Worm (Caenorhabditis elegans): ENCODE measurements around the gene Y75B8A.19.

Y75B8A.19 gene

ce11 chrIII:12231539-12231938 is 5.1 kb downstream of the Y75B8A.19 start:
- TF ChIP-seq alr-1 (tag; optimal IDR thresholded peaks at IDR 0.05), result no peak

- TF ChIP-seq nhr-23 (tag; optimal IDR thresholded peaks at IDR 0.05) (no peak), nhr-237 (tag; optimal IDR thresholded peaks at IDR 0.05) (no peak), lin-11 (tag; optimal IDR thresholded peaks at IDR 0.05) (no peak), nhr-77 (tag; optimal IDR thresholded peaks at IDR 0.05) (no peak)
Observed at ce11 chrIII:12233493-12233892, 7.1 kb downstream of the Y75B8A.19 start.

ce11 chrIII:12235359-12235758 is 8.9 kb downstream of the Y75B8A.19 start:
- TF ChIP-seq lin-39 (tag; optimal IDR thresholded peaks at IDR 0.05) (no peak), nhr-237 (tag; optimal IDR thresholded peaks at IDR 0.05) (no peak), dmd-4 (tag; optimal IDR thresholded peaks at IDR 0.05) (no peak), peb-1 (tag; optimal IDR thresholded peaks at IDR 0.05) (no peak), unc-55 (GFP tag; optimal IDR thresholded peaks at IDR 0.05) (no peak), F13H6.1 (tag; optimal IDR thresholded peaks at IDR 0.05) (no peak), nhr-77 (tag; optimal IDR thresholded peaks at IDR 0.05) (no peak), fos-1 (tag; optimal IDR thresholded peaks at IDR 0.05) (no peak), unc-39 (tag; optimal IDR thresholded peaks at IDR 0.05) (no peak), nhr-11 (tag; optimal IDR thresholded peaks at IDR 0.05) (no peak), sma-3 (GFP tag; optimal IDR thresholded peaks at IDR 0.05) (no peak), elt-3 (tag; optimal IDR thresholded peaks at IDR 0.05) (no peak), nhr-129 (tag; optimal IDR thresholded peaks at IDR 0.05) (no peak), egl-27 (tag; optimal IDR thresholded peaks at IDR 0.05) (no peak), sem-4 (tag; optimal IDR thresholded peaks at IDR 0.05) (no peak), sma-9 (GFP tag; optimal IDR thresholded peaks at IDR 0.05) (no peak), sma-9 (tag; optimal IDR thresholded peaks at IDR 0.05) (no peak), zag-1 (tag; optimal IDR thresholded peaks at IDR 0.05) (no peak), ama-1 (optimal IDR thresholded peaks at IDR 0.05) (no peak)

ce11 chrIII:12235914-12236313 is 9.5 kb downstream of the Y75B8A.19 start, which contains the start of the genes grl-15 and fbxa-89:
grl-15 (minus strand) TSS chrIII:12236014.
fbxa-89 (plus strand) TSS chrIII:12236184.
- no peak for TF ChIP-seq nhr-10 (tag; optimal IDR thresholded peaks at IDR 0.05)
- no peak for TF ChIP-seq ama-1 (optimal IDR thresholded peaks at IDR 0.05)
- no peak for TF ChIP-seq egl-27 (tag; optimal IDR thresholded peaks at IDR 0.05)
- no peak for TF ChIP-seq lin-11 (tag; optimal IDR thresholded peaks at IDR 0.05)
- TF ChIP-seq mab-5 (tag; optimal IDR thresholded peaks at IDR 0.05), result no peak
- no peak for TF ChIP-seq snpc-4 (tag; optimal IDR thresholded peaks at IDR 0.05)
- no peak for TF ChIP-seq sma-3 (GFP tag; optimal IDR thresholded peaks at IDR 0.05)
- TF ChIP-seq zag-1 (tag; optimal IDR thresholded peaks at IDR 0.05), result no peak
- no peak for TF ChIP-seq ztf-11 (tag; optimal IDR thresholded peaks at IDR 0.05)
- TF ChIP-seq skn-1 (tag; optimal IDR thresholded peaks at IDR 0.05), result no peak
- no peak for TF ChIP-seq ztf-4 (tag; optimal IDR thresholded peaks at IDR 0.05)
- no peak for TF ChIP-seq alr-1 (tag; optimal IDR thresholded peaks at IDR 0.05)
- no peak for TF ChIP-seq crh-2 (tag; optimal IDR thresholded peaks at IDR 0.05)
- no peak for TF ChIP-seq unc-62 (GFP tag; optimal IDR thresholded peaks at IDR 0.05)
- TF ChIP-seq nhr-12 (tag; optimal IDR thresholded peaks at IDR 0.05), result no peak
- TF ChIP-seq mbf-1 (tag; optimal IDR thresholded peaks at IDR 0.05), result no peak

ce11 chrIII:12245570-12245969 is 19.1 kb downstream of the Y75B8A.19 start:
- TF ChIP-seq gmeb-1 (tag; optimal IDR thresholded peaks at IDR 0.05), result no peak
- TF ChIP-seq fos-1 (tag; optimal IDR thresholded peaks at IDR 0.05), result no peak
- TF ChIP-seq peb-1 (tag; optimal IDR thresholded peaks at IDR 0.05), result no peak
- no peak for TF ChIP-seq unc-62 (GFP tag; optimal IDR thresholded peaks at IDR 0.05)
- no peak for TF ChIP-seq nhr-25 (tag; optimal IDR thresholded peaks at IDR 0.05)
- TF ChIP-seq Y55F3AM.14 (GFP tag; optimal IDR thresholded peaks at IDR 0.05), result no peak

- no peak for TF ChIP-seq gmeb-1 (tag; optimal IDR thresholded peaks at IDR 0.05)
- TF ChIP-seq elt-1 (tag; optimal IDR thresholded peaks at IDR 0.05), result no peak
- no peak for TF ChIP-seq nhr-77 (tag; optimal IDR thresholded peaks at IDR 0.05)
- no peak for TF ChIP-seq nhr-10 (tag; optimal IDR thresholded peaks at IDR 0.05)
- no peak for TF ChIP-seq F13H6.1 (tag; optimal IDR thresholded peaks at IDR 0.05)
- no peak for TF ChIP-seq nhr-25 (tag; optimal IDR thresholded peaks at IDR 0.05)
- TF ChIP-seq crh-2 (tag; optimal IDR thresholded peaks at IDR 0.05), result no peak
- no peak for TF ChIP-seq R02D3.7 (tag; optimal IDR thresholded peaks at IDR 0.05)
- no peak for TF ChIP-seq blmp-1 (tag; optimal IDR thresholded peaks at IDR 0.05; ENCODE audit: insufficient read depth)
- no peak for TF ChIP-seq aly-2 (tag; optimal IDR thresholded peaks at IDR 0.05)
- no peak for TF ChIP-seq peb-1 (tag; optimal IDR thresholded peaks at IDR 0.05)
- TF ChIP-seq skn-1 (tag; optimal IDR thresholded peaks at IDR 0.05), result no peak
- TF ChIP-seq nhr-129 (tag; optimal IDR thresholded peaks at IDR 0.05), result no peak
- TF ChIP-seq ztf-1 (GFP tag; conservative IDR thresholded peaks at IDR 0.05), result no peak
Observed at ce11 chrIII:12247329-12247728, 20.9 kb downstream of the Y75B8A.19 start.

Measured in whole organism, L2 larva.